Worm (Caenorhabditis elegans) whole organism, late embryonic: Measurements from ENCODE around the gene F48E8.4.

Experiments
- C08G9.2 ChIP-seq: sonication (generic microtip); optimal IDR thresholded peaks from 2 replicates; lab custom pipeline; 2016; ENCODE audit warnings: mild to moderate bottlenecking, missing genetic modification characterization, moderate library complexity, missing compliant biosample characterization
- C38D4.7 ChIP-seq: fragments of 200-800 bp; sonication (Bioruptor generic); optimal IDR thresholded peaks from 2 replicates; lab custom pipeline; 2018; ENCODE audit warnings: mild to moderate bottlenecking, missing genetic modification characterization, moderate library complexity, missing compliant biosample characterization
- F13H6.1 ChIP-seq: sonication (generic microtip); optimal IDR thresholded peaks from 2 replicates; lab custom pipeline; 2016; ENCODE audit warnings: missing genetic modification characterization, missing compliant biosample characterization
- K02D7.2 ChIP-seq: sonication (generic microtip); optimal IDR thresholded peaks from 2 replicates; lab custom pipeline; 2017; ENCODE audit warnings: mild to moderate bottlenecking, missing genetic modification characterization, missing compliant biosample characterization
- K09A11.1 ChIP-seq: sonication (generic microtip); optimal IDR thresholded peaks from 2 replicates; lab custom pipeline; 2017; ENCODE audit warnings: antibody characterized with exemption, mild to moderate bottlenecking, missing genetic modification characterization, missing compliant biosample characterization; ENCODE audit not compliant: insufficient read depth
- Y22D7AL.16 ChIP-seq: sonication (generic microtip); optimal IDR thresholded peaks from 2 replicates; lab custom pipeline; 2016; ENCODE audit warnings: missing genetic modification characterization, missing compliant biosample characterization
- ama-1 ChIP-seq: fragments of 150-350 bp; optimal IDR thresholded peaks from 2 replicates; lab custom pipeline; 2014
- ceh-14 ChIP-seq: sonication (generic microtip); optimal IDR thresholded peaks from 2 replicates; lab custom pipeline; 2016; ENCODE audit warnings: missing genotype, missing genetic modification characterization, missing compliant biosample characterization
- ceh-18 ChIP-seq: sonication (generic microtip); optimal IDR thresholded peaks from 2 replicates; lab custom pipeline; 2016; ENCODE audit warnings: missing genetic modification characterization, missing compliant biosample characterization
- ceh-19 ChIP-seq: fragments of 200-800 bp; sonication (Bioruptor generic); optimal IDR thresholded peaks from 2 replicates; lab custom pipeline; 2018; ENCODE audit warnings: mild to moderate bottlenecking, missing genetic modification characterization, missing compliant biosample characterization
- ceh-2 ChIP-seq: sonication (generic microtip); optimal IDR thresholded peaks from 2 replicates; lab custom pipeline; 2016; ENCODE audit warnings: missing genotype, missing genetic modification characterization, missing compliant biosample characterization
- ceh-22 ChIP-seq: sonication (generic microtip); optimal IDR thresholded peaks from 2 replicates; lab custom pipeline; 2017; ENCODE audit warnings: missing biosample characterization, missing genetic modification characterization
- ceh-24 ChIP-seq: sonication (generic microtip); optimal IDR thresholded peaks from 2 replicates; lab custom pipeline; 2016; ENCODE audit warnings: mild to moderate bottlenecking, missing genetic modification characterization, missing compliant biosample characterization
- ceh-30 ChIP-seq: fragments of 150-350 bp; optimal IDR thresholded peaks from 2 replicates; lab custom pipeline; 2014; ENCODE audit warnings: missing biosample characterization, missing genetic modification characterization
- ceh-31 ChIP-seq: sonication (generic microtip); optimal IDR thresholded peaks from 2 replicates; lab custom pipeline; 2016; ENCODE audit warnings: missing genetic modification characterization, missing compliant biosample characterization
- ceh-34 ChIP-seq: sonication (generic microtip); optimal IDR thresholded peaks from 2 replicates; lab custom pipeline; 2016; ENCODE audit warnings: mild to moderate bottlenecking, missing genetic modification characterization, missing compliant biosample characterization
- ceh-48 ChIP-seq: sonication (generic microtip); optimal IDR thresholded peaks from 2 replicates; lab custom pipeline; 2016; ENCODE audit warnings: missing genetic modification characterization, inconsistent platforms, missing compliant biosample characterization
- ceh-9 ChIP-seq: sonication (generic microtip); optimal IDR thresholded peaks from 2 replicates; lab custom pipeline; 2016; ENCODE audit warnings: mild to moderate bottlenecking, missing genetic modification characterization, inconsistent platforms, missing compliant biosample characterization
- che-1 ChIP-seq: sonication (generic microtip); optimal IDR thresholded peaks from 2 replicates; lab custom pipeline; 2016; ENCODE audit warnings: mild to moderate bottlenecking, missing genetic modification characterization, missing compliant biosample characterization
- dmd-4 ChIP-seq: sonication (generic microtip); optimal IDR thresholded peaks from 2 replicates; lab custom pipeline; 2016; ENCODE audit warnings: borderline replicate concordance, missing genetic modification characterization, missing compliant biosample characterization
- dve-1 ChIP-seq: sonication (generic microtip); optimal IDR thresholded peaks from 2 replicates; lab custom pipeline; 2017; ENCODE audit warnings: antibody characterized with exemption, mild to moderate bottlenecking, missing genetic modification characterization, missing compliant biosample characterization
- elt-2 ChIP-seq: sonication (generic microtip); optimal IDR thresholded peaks from 2 replicates; lab custom pipeline; 2016; ENCODE audit warnings: missing genetic modification reagents, missing genetic modification characterization, missing compliant biosample characterization
- eyg-1 ChIP-seq: sonication (generic microtip); optimal IDR thresholded peaks from 2 replicates; lab custom pipeline; 2016; ENCODE audit warnings: missing genotype, missing genetic modification characterization, missing compliant biosample characterization
- fkh-10 ChIP-seq: fragments of 150-350 bp; optimal IDR thresholded peaks from 2 replicates; lab custom pipeline; 2014; ENCODE audit warnings: missing biosample characterization, missing genetic modification reagents, missing genetic modification characterization
- fkh-6 ChIP-seq: sonication (generic microtip); optimal IDR thresholded peaks from 2 replicates; lab custom pipeline; 2016; ENCODE audit warnings: missing genetic modification characterization, missing compliant biosample characterization
- hlh-15 ChIP-seq: sonication (generic microtip); optimal IDR thresholded peaks from 2 replicates; lab custom pipeline; 2016; ENCODE audit warnings: missing genetic modification characterization, missing compliant biosample characterization
- hlh-30 ChIP-seq: sonication (generic microtip); optimal IDR thresholded peaks from 2 replicates; lab custom pipeline; 2017; ENCODE audit warnings: antibody characterized with exemption, missing genetic modification characterization, missing compliant biosample characterization; ENCODE audit not compliant: insufficient read depth
- hlh-8 ChIP-seq: sonication (generic microtip); optimal IDR thresholded peaks from 2 replicates; lab custom pipeline; 2016; ENCODE audit warnings: missing genotype, missing genetic modification characterization, missing compliant biosample characterization
- nfya-1 ChIP-seq: sonication (generic microtip); optimal IDR thresholded peaks from 2 replicates; lab custom pipeline; 2017; ENCODE audit warnings: missing genetic modification characterization, mild to moderate bottlenecking, missing compliant biosample characterization, antibody characterized with exemption, moderate library complexity
- nhr-11 ChIP-seq: fragments of 150-350 bp; optimal IDR thresholded peaks from 2 replicates; lab custom pipeline; 2014; ENCODE audit warnings: missing biosample characterization, missing genetic modification characterization
- npax-4 ChIP-seq: sonication (generic microtip); optimal IDR thresholded peaks from 2 replicates; lab custom pipeline; 2016; ENCODE audit warnings: missing genetic modification characterization, missing compliant biosample characterization
- odd-2 ChIP-seq: sonication (generic microtip); optimal IDR thresholded peaks from 2 replicates; lab custom pipeline; 2017; ENCODE audit warnings: antibody characterized with exemption, mild to moderate bottlenecking, missing genetic modification characterization, missing compliant biosample characterization
- pat-9 ChIP-seq: fragments of 200-800 bp; sonication (Bioruptor generic); optimal IDR thresholded peaks from 2 replicates; lab custom pipeline; 2018; ENCODE audit warnings: mild to moderate bottlenecking, missing genetic modification characterization, moderate library complexity, missing compliant biosample characterization
- pha-2 ChIP-seq: sonication (generic microtip); optimal IDR thresholded peaks from 2 replicates; lab custom pipeline; 2017; ENCODE audit warnings: mild to moderate bottlenecking, missing genetic modification characterization, missing compliant biosample characterization
- pha-4 ChIP-seq: fragments of 150-350 bp; optimal IDR thresholded peaks from 2 replicates; lab custom pipeline; 2018; ENCODE audit warnings: missing biosample characterization, missing genetic modification reagents, missing genetic modification characterization
- pqm-1 ChIP-seq: sonication (generic microtip); optimal IDR thresholded peaks from 2 replicates; lab custom pipeline; 2016; ENCODE audit warnings: missing genetic modification characterization, missing compliant biosample characterization
- pros-1 ChIP-seq: fragments of 150-350 bp; optimal IDR thresholded peaks from 2 replicates; lab custom pipeline; 2014; ENCODE audit warnings: missing biosample characterization, missing genetic modification reagents, missing genetic modification characterization
- rnt-1 ChIP-seq: sonication (generic microtip); optimal IDR thresholded peaks from 2 replicates; lab custom pipeline; 2016; ENCODE audit warnings: missing genetic modification characterization, missing compliant biosample characterization
- sox-2 ChIP-seq: fragments of 200-800 bp; sonication (Bioruptor generic); IDR thresholded peaks from 2 replicates; pipeline ENCODE4 v1.3.6; 2022; ENCODE audit warnings: missing genetic modification reagents, missing genetic modification characterization, missing compliant biosample characterization
- syd-9 ChIP-seq: sonication (generic microtip); optimal IDR thresholded peaks from 2 replicates; lab custom pipeline; 2016; ENCODE audit warnings: mild to moderate bottlenecking, missing genetic modification characterization, moderate library complexity, missing compliant biosample characterization
- unc-3 ChIP-seq, 2 experiments: fragments of 200-800 bp in 1 of 2; sonication (Bioruptor generic) in 1 of 2; sonication (generic microtip) in 1 of 2; conservative IDR thresholded peaks in 1 of 2; optimal IDR thresholded peaks in 1 of 2; 2 replicates each; pipeline versions ENCODE4 v1.3.6 to Lab custom; 2016 to 2022; ENCODE audit warnings: missing compliant biosample characterization in 2 of 2, missing genetic modification characterization in 2 of 2, missing genetic modification reagents in 1 of 2
- unc-55 ChIP-seq: sonication (generic microtip); optimal IDR thresholded peaks from 2 replicates; lab custom pipeline; 2017; ENCODE audit warnings: missing biosample characterization, missing genetic modification reagents, missing genetic modification characterization
- ztf-16 ChIP-seq: sonication (generic microtip); optimal IDR thresholded peaks from 2 replicates; lab custom pipeline; 2017; ENCODE audit warnings: missing genetic modification characterization, missing compliant biosample characterization

Gene F48E8.4

DNA sequence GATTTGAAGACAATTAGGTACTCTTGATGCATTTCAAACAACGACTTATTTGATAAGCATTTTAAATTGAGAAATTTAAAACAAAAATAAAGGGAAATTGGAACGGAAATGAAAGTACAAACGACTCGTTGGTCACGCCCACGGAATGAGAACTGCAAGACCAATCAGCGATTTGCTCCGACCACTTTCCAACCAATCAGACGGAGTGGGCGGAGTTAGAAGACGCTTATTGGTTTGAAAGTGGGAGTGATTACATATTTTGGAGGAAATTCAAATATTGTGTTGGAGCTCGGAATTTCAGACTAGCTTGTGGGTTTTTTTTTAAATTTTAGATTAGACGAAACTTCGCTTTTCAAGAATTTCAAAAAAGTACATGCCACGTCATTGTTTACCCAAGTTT lies 15.7 kb downstream of the F48E8.4 start:
- TF ChIP-seq nfya-1, result peak; percentile 96
- TF ChIP-seq ceh-18 (tag; lab: Kevin White, UChicago), result no peak

DNA sequence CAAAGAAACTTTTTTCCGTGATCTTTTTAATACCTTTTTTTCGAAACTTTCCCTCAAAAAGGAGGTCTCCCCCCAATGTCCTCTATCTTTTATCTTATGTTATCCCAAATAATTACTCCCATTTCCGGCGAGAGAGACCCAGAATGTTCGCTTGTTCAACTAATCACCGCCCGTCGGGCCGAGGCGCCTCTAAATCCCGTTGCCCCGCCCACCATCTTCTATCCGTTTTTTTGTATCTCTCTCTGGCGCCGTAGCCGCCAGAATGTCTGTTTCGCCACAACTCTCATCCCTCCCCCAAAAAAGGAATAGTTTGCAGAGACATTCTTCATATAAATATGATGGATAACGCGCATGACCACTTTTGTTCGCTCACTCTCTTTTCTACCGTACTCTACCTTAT lies 19.3 kb downstream of the F48E8.4 start:
- TF ChIP-seq fkh-6 (tag; lab: Kevin White, UChicago) (no peak), pat-9 (tag; lab: Kevin White, UChicago) (no peak), pha-2 (no peak), ceh-14 (tag; lab: Kevin White, UChicago) (no peak), eyg-1 (tag; lab: Kevin White, UChicago) (no peak), ama-1 (lab: Kevin White, UChicago) (no peak), syd-9 (tag; lab: Kevin White, UChicago) (no peak), sox-2 (GFP tag; lab: Robert Waterston, UW) (no peak), fkh-10 (no peak), ceh-2 (tag; lab: Kevin White, UChicago) (no peak), dmd-4 (tag; lab: Kevin White, UChicago) (no peak), Y22D7AL.16 (tag; lab: Kevin White, UChicago) (no peak), npax-4 (tag; lab: Kevin White, UChicago) (no peak), nhr-11 (tag; lab: Kevin White, UChicago) (no peak), ztf-16 (tag; lab: Kevin White, UChicago) (no peak), unc-3 (GFP tag; conservative IDR thresholded peaks at IDR 0.05; lab: Robert Waterston, UW) (no peak), unc-3 (tag; optimal IDR thresholded peaks at IDR 0.05; lab: Kevin White, UChicago) (no peak), unc-55 (GFP tag; lab: Kevin White, UChicago) (no peak), K02D7.2 (no peak)
- TF ChIP-seq, all 69 proteins: peak for 0

DNA sequence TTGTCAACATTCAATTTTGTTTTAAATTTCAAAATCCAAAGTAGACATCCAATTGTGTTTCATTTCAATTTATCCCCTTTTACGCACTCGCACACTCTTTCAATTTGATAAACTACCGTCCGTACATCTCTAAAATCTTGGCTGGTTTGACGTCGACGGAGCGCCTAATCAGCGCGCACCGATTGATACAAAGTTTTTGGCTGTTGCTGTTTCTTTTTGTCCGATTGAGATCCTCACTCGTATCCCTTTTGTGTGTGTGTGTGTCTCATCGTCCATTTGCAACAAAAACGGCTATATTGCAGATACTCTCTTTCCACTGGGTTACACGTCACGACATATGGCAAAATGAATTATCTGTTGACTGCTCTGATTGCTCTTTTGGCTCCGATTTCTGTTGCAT lies 20.8 kb downstream of the F48E8.4 start, which contains the start of gene lon-1:
lon-1 (plus strand) TSS at position 301 of the 400 bp plus-strand sequence.
- TF ChIP-seq ceh-18 (tag; lab: Kevin White, UChicago) (no peak), nhr-11 (tag; lab: Kevin White, UChicago) (no peak), unc-55 (GFP tag; lab: Kevin White, UChicago) (no peak), hlh-15 (no peak), ceh-48 (tag; lab: Kevin White, UChicago) (no peak), ceh-34 (no peak), C08G9.2 (tag; lab: Kevin White, UChicago) (no peak), rnt-1 (no peak), K09A11.1 (tag; lab: Kevin White, UChicago) (no peak), ceh-31 (tag; lab: Kevin White, UChicago) (no peak), Y22D7AL.16 (tag; lab: Kevin White, UChicago) (no peak), ceh-24 (no peak), F13H6.1 (tag; lab: Kevin White, UChicago) (no peak), pha-2 (no peak), ceh-19 (GFP tag; lab: Kevin White, UChicago) (no peak), pros-1 (no peak), dve-1 (tag; lab: Kevin White, UChicago) (no peak), ceh-9 (tag; lab: Kevin White, UChicago) (no peak), pqm-1 (tag; lab: Kevin White, UChicago) (no peak)

DNA sequence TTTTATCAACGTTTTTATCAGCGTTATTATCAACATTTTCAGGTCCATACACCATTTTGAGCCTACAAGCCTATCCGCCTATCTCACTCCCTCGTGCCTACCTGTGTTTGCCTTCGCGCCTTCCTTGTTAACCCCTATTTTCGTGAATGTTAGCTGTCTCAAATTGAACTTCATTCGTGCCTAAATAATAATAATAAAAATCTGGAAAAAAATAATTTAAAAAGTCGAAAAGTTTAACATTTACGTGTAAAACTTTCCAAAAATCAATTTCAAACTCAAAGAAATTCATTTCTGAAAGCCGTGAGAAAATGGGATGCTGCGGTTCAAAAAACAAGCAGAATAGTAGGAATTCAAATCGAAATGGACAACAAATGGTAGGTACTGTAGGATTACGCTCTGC lies 24.6 kb downstream of the F48E8.4 start, which contains the start of gene R02F2.10:
R02F2.10 (plus strand) TSS at position 301 of the 400 bp plus-strand sequence.
- TF ChIP-seq ceh-22 (tag; lab: Kevin White, UChicago) (no peak), ceh-48 (tag; lab: Kevin White, UChicago) (no peak), pha-4 (tag; lab: Kevin White, UChicago) (no peak), hlh-8 (no peak), fkh-10 (no peak), sox-2 (GFP tag; lab: Robert Waterston, UW) (no peak), odd-2 (tag; lab: Kevin White, UChicago) (no peak), nfya-1 (no peak), hlh-30 (no peak), ceh-30 (tag; lab: Kevin White, UChicago) (no peak), ztf-16 (tag; lab: Kevin White, UChicago) (no peak), dmd-4 (tag; lab: Kevin White, UChicago) (no peak), F13H6.1 (tag; lab: Kevin White, UChicago) (no peak), pat-9 (tag; lab: Kevin White, UChicago) (no peak), hlh-15 (no peak), elt-2 (tag; lab: Kevin White, UChicago) (no peak), che-1 (tag; lab: Kevin White, UChicago) (no peak), eyg-1 (tag; lab: Kevin White, UChicago) (no peak), C38D4.7 (GFP tag; lab: Kevin White, UChicago) (no peak)
